Worm (Caenorhabditis elegans) whole organism, L4/young adult: ENCODE measurements around the gene syx-6.

Experiments used
- W03F9.2 ChIP-seq: fragments of 150-350 bp; optimal IDR thresholded peaks from 2 replicates; lab custom pipeline; 2014; ENCODE audit warnings: missing biosample characterization, missing genetic modification characterization
- him-1 ChIP-seq: sonication (generic microtip); optimal IDR thresholded peaks from 2 replicates; lab custom pipeline; 2016; ENCODE audit warnings: missing genotype, missing genetic modification reagents, missing genetic modification characterization, missing compliant biosample characterization

- no peak for TF ChIP-seq him-1
- TF ChIP-seq W03F9.2 (tag; lab: Kevin White, UChicago), result no peak
These were observed 38.0 kb downstream of the syx-6 start for ce11 chrX:3202350-3202749.
